Worm (Caenorhabditis elegans): ENCODE measurements around the gene F22B7.9.
A peak's percentile ranks its signal among the peaks of the same experiment; 100 is the strongest.

F22B7.9 gene

ce11 chrIII:8653875-8654386 is at the start of gene F22B7.9:
Gene F22B7.9 (minus strand): TSS chrIII:8653925.
- TF ChIP-seq dve-1 (tag; optimal IDR thresholded peaks at IDR 0.05) (no peak), ahr-1 (tag; optimal IDR thresholded peaks at IDR 0.05) (no peak)

- peak; percentile 15 for TF ChIP-seq unc-42 (tag; optimal IDR thresholded peaks at IDR 0.05)
- no peak for TF ChIP-seq pha-2 (tag; optimal IDR thresholded peaks at IDR 0.05)
- TF ChIP-seq ets-4 (tag; optimal IDR thresholded peaks at IDR 0.05), result peak; percentile 65
- peak; percentile 18 for TF ChIP-seq nfya-1 (tag; optimal IDR thresholded peaks at IDR 0.05)
- peak; percentile 52 for TF ChIP-seq tbx-7 (tag; optimal IDR thresholded peaks at IDR 0.05)
- TF ChIP-seq zip-5 (tag; optimal IDR thresholded peaks at IDR 0.05), result peak; percentile 22
- TF ChIP-seq ceh-31 (tag; optimal IDR thresholded peaks at IDR 0.05), result peak; percentile 70
- TF ChIP-seq ceh-2 (tag; optimal IDR thresholded peaks at IDR 0.05), result peak; percentile 49
- TF ChIP-seq C08G9.2 (tag; optimal IDR thresholded peaks at IDR 0.05), result peak; percentile 71
- peak; percentile 35 for TF ChIP-seq hlh-8 (tag; optimal IDR thresholded peaks at IDR 0.05)
- peak; percentile 6 for TF ChIP-seq tbx-2 (tag; optimal IDR thresholded peaks at IDR 0.05)
- peak; percentile 6 for TF ChIP-seq hlh-30 (tag; optimal IDR thresholded peaks at IDR 0.05; ENCODE audit: insufficient read depth)
- no peak for TF ChIP-seq elt-2 (tag; optimal IDR thresholded peaks at IDR 0.05)
- TF ChIP-seq pqm-1 (tag; optimal IDR thresholded peaks at IDR 0.05), result no peak
Measured at ce11 chrIII:8700289-8700957, 46.7 kb upstream of the F22B7.9 start, which contains the start of the genes sdz-1 and vps-33.1. Gene sdz-1 (minus strand): TSS chrIII:8700339. Gene vps-33.1 (plus strand): TSS chrIII:8700927.

- TF ChIP-seq hlh-8 (tag; optimal IDR thresholded peaks at IDR 0.05), result no peak
- no peak for TF ChIP-seq sox-4 (tag; optimal IDR thresholded peaks at IDR 0.05)
Measured at ce11 chrIII:8697268-8697907, 43.7 kb upstream of the F22B7.9 start.

ce11 chrIII:8696680-8697079 is 43.0 kb upstream of the F22B7.9 start:
- TF ChIP-seq tbx-2 (tag; optimal IDR thresholded peaks at IDR 0.05) (no peak), nfya-1 (tag; optimal IDR thresholded peaks at IDR 0.05) (peak; percentile 22), ceh-48 (tag; optimal IDR thresholded peaks at IDR 0.05) (peak; percentile 15), ceh-31 (tag; optimal IDR thresholded peaks at IDR 0.05) (no peak), ahr-1 (tag; optimal IDR thresholded peaks at IDR 0.05) (no peak), sdc-2 (tag; optimal IDR thresholded peaks at IDR 0.05) (no peak)

- no peak for TF ChIP-seq pag-3 (tag; optimal IDR thresholded peaks at IDR 0.05; ENCODE audit: borderline replicate concordance)
- no peak for TF ChIP-seq fax-1 (tag; optimal IDR thresholded peaks at IDR 0.05)
- TF ChIP-seq tbx-2 (tag; optimal IDR thresholded peaks at IDR 0.05), result no peak
- TF ChIP-seq pros-1 (tag; optimal IDR thresholded peaks at IDR 0.05), result no peak
- TF ChIP-seq nhr-232 (tag; optimal IDR thresholded peaks at IDR 0.05), result no peak
Measured at ce11 chrIII:8693322-8693721, 39.6 kb upstream of the F22B7.9 start, which contains the start of gene B0303.7. Gene B0303.7 (plus strand): TSS chrIII:8693622.

- peak; percentile 35 for TF ChIP-seq nfya-1 (tag; optimal IDR thresholded peaks at IDR 0.05)
- TF ChIP-seq ceh-18 (tag; optimal IDR thresholded peaks at IDR 0.05), result no peak
- peak; percentile 5 for TF ChIP-seq ceh-14 (tag; optimal IDR thresholded peaks at IDR 0.05)
- TF ChIP-seq ceh-31 (tag; optimal IDR thresholded peaks at IDR 0.05), result peak; percentile 37
- no peak for TF ChIP-seq ceh-24 (tag; optimal IDR thresholded peaks at IDR 0.05)
- no peak for TF ChIP-seq C08G9.2 (tag; optimal IDR thresholded peaks at IDR 0.05)
- no peak for TF ChIP-seq unc-3 (GFP tag; conservative IDR thresholded peaks at IDR 0.05)
- TF ChIP-seq unc-3 (tag; optimal IDR thresholded peaks at IDR 0.05), result no peak
- TF ChIP-seq mec-3 (tag; optimal IDR thresholded peaks at IDR 0.05; ENCODE audit: borderline replicate concordance), result no peak
- TF ChIP-seq hlh-13 (GFP tag; optimal IDR thresholded peaks at IDR 0.05), result no peak
- TF ChIP-seq ceh-48 (tag; optimal IDR thresholded peaks at IDR 0.05), result peak; percentile 68
- no peak for TF ChIP-seq pha-4 (tag; optimal IDR thresholded peaks at IDR 0.05)
- no peak for TF ChIP-seq ref-2 (tag; optimal IDR thresholded peaks at IDR 0.05)
- TF ChIP-seq ceh-2 (tag; optimal IDR thresholded peaks at IDR 0.05), result no peak
- TF ChIP-seq Y22D7AL.16 (tag; optimal IDR thresholded peaks at IDR 0.05), result no peak
Measured at ce11 chrIII:8689655-8690054, 35.9 kb upstream of the F22B7.9 start, which contains the start of gene B0303.4. Gene B0303.4 (plus strand): TSS chrIII:8689850.

Data from whole organism, late embryonic.